Fruit fly (Drosophila melanogaster) whole organism, prepupa: ENCODE data around the gene CG6650.

Source experiments
- Blimp-1 ChIP-seq: fragments of 200-800 bp; sonication (Bioruptor generic); optimal IDR thresholded peaks from 3 replicates; lab custom pipeline; 2017; ENCODE audit warnings: missing biosample characterization, missing genetic modification characterization, mild to moderate bottlenecking, moderate library complexity, missing genetic modification reagents
- CG10631 ChIP-seq: fragments of 200-800 bp; sonication (Bioruptor generic); optimal IDR thresholded peaks from 2 replicates; lab custom pipeline; 2016; ENCODE audit warnings: missing biosample characterization, missing genetic modification characterization
- CG10669 ChIP-seq: fragments of 200-800 bp; sonication (Bioruptor generic); optimal IDR thresholded peaks from 3 replicates; lab custom pipeline; 2018; ENCODE audit warnings: missing biosample characterization, mild to moderate bottlenecking, missing genetic modification characterization, moderate library complexity
- CG11294 ChIP-seq: fragments of 200-800 bp; sonication (Bioruptor generic); IDR thresholded peaks from 2 replicates; pipeline ENCODE4 v1.3.6; 2022; ENCODE audit warnings: missing biosample characterization, missing genetic modification characterization
- CG11902 ChIP-seq: fragments of 200-800 bp; sonication (Bioruptor generic); optimal IDR thresholded peaks from 3 replicates; lab custom pipeline; 2016; ENCODE audit warnings: missing biosample characterization, missing genetic modification characterization
- CG15336 ChIP-seq: fragments of 200-800 bp; sonication (Bioruptor generic); IDR thresholded peaks from 2 replicates; pipeline ENCODE4 v1.3.6; 2022; ENCODE audit warnings: missing biosample characterization, missing genetic modification characterization
- CG16779 ChIP-seq: fragments of 200-800 bp; sonication (Bioruptor generic); optimal IDR thresholded peaks from 3 replicates; lab custom pipeline; 2017; ENCODE audit warnings: missing biosample characterization, mild to moderate bottlenecking, missing genetic modification characterization
- CG3032 ChIP-seq: fragments of 200-800 bp; optimal IDR thresholded peaks from 2 replicates; lab custom pipeline; 2019; ENCODE audit warnings: missing biosample characterization, mild to moderate bottlenecking, missing genetic modification characterization, moderate library complexity
- CG31627 ChIP-seq: fragments of 200-800 bp; sonication (Bioruptor generic); optimal IDR thresholded peaks from 3 replicates; lab custom pipeline; 2016; ENCODE audit warnings: missing biosample characterization, missing genetic modification characterization
- CG32006 ChIP-seq: fragments of 200-800 bp; sonication (Bioruptor generic); optimal IDR thresholded peaks from 3 replicates; lab custom pipeline; 2017; ENCODE audit warnings: missing biosample characterization, mild to moderate bottlenecking, missing genetic modification characterization
- CG34406 ChIP-seq: fragments of 200-800 bp; sonication (Bioruptor generic); optimal IDR thresholded peaks from 3 replicates; lab custom pipeline; 2016; ENCODE audit warnings: missing biosample characterization, missing genetic modification characterization
- CG3919 ChIP-seq: fragments of 200-800 bp; sonication (Bioruptor generic); optimal IDR thresholded peaks from 3 replicates; lab custom pipeline; 2016; ENCODE audit warnings: missing biosample characterization, missing genetic modification characterization
- CG4318 ChIP-seq: fragments of 200-800 bp; sonication (Bioruptor generic); optimal IDR thresholded peaks from 3 replicates; lab custom pipeline; 2017; ENCODE audit warnings: missing biosample characterization, mild to moderate bottlenecking, missing genetic modification characterization
- CG6163 ChIP-seq: fragments of 200-800 bp; sonication (Bioruptor generic); IDR thresholded peaks from 3 replicates; pipeline ENCODE4 v1.3.6; 2022; ENCODE audit warnings: missing biosample characterization, missing genetic modification characterization
- CG6276 ChIP-seq: fragments of 200-800 bp; sonication (Bioruptor generic); optimal IDR thresholded peaks from 2 replicates; lab custom pipeline; 2017; ENCODE audit warnings: missing biosample characterization, mild to moderate bottlenecking, missing genetic modification characterization
- CG6792 ChIP-seq: fragments of 200-800 bp; sonication (Bioruptor generic); optimal IDR thresholded peaks from 3 replicates; lab custom pipeline; 2016; ENCODE audit warnings: missing biosample characterization, missing genetic modification characterization
- CG6808 ChIP-seq: fragments of 200-800 bp; sonication (Bioruptor generic); optimal IDR thresholded peaks from 3 replicates; lab custom pipeline; 2017; ENCODE audit warnings: missing biosample characterization, missing genetic modification characterization, mild to moderate bottlenecking, moderate library complexity, missing genetic modification reagents
- CG6854 ChIP-seq: fragments of 200-800 bp; sonication (Bioruptor generic); optimal IDR thresholded peaks from 2 replicates; lab custom pipeline; 2017; ENCODE audit warnings: missing biosample characterization, mild to moderate bottlenecking, missing genetic modification characterization
- CG7368 ChIP-seq: fragments of 200-800 bp; sonication (Bioruptor generic); optimal IDR thresholded peaks from 3 replicates; lab custom pipeline; 2016; ENCODE audit warnings: missing biosample characterization, missing genetic modification characterization
- CG8119 ChIP-seq: fragments of 200-800 bp; sonication (Bioruptor generic); IDR thresholded peaks from 3 replicates; pipeline ENCODE4 v1.3.6; 2022; ENCODE audit warnings: missing biosample characterization, missing genetic modification characterization
- CG8319 ChIP-seq: fragments of 200-800 bp; sonication (Bioruptor generic); optimal IDR thresholded peaks from 3 replicates; lab custom pipeline; 2016; ENCODE audit warnings: missing biosample characterization, missing genetic modification characterization
- CG8632 ChIP-seq: fragments of 200-800 bp; sonication (Bioruptor generic); optimal IDR thresholded peaks from 3 replicates; lab custom pipeline; 2016; ENCODE audit warnings: missing biosample characterization, missing genetic modification characterization
- CG9139 ChIP-seq: fragments of 200-800 bp; sonication (Bioruptor generic); optimal IDR thresholded peaks from 3 replicates; lab custom pipeline; 2017; ENCODE audit warnings: missing biosample characterization, mild to moderate bottlenecking, missing genetic modification characterization
- Eip75B ChIP-seq: fragments of 200-800 bp; sonication (Bioruptor generic); optimal IDR thresholded peaks from 3 replicates; lab custom pipeline; 2016; ENCODE audit warnings: missing biosample characterization, missing genetic modification characterization
- Eip78C ChIP-seq: fragments of 200-800 bp; sonication (Bioruptor generic); peaks from one replicate; lab custom pipeline; 2016; ENCODE audit warnings: missing biosample characterization, missing genetic modification characterization
- Eip93F ChIP-seq: fragments of 200-800 bp; sonication (Bioruptor generic); optimal IDR thresholded peaks from 2 replicates; lab custom pipeline; 2016; ENCODE audit warnings: missing biosample characterization, mild to moderate bottlenecking, missing genetic modification characterization
- Ets21C ChIP-seq: fragments of 200-800 bp; sonication (Bioruptor generic); optimal IDR thresholded peaks from 3 replicates; lab custom pipeline; 2016; ENCODE audit warnings: missing biosample characterization, missing genetic modification characterization
- Gug ChIP-seq: fragments of 200-800 bp; sonication (Bioruptor generic); IDR thresholded peaks from 2 replicates; pipeline ENCODE4 v1.3.6; 2022; ENCODE audit warnings: missing biosample characterization, missing genetic modification characterization
- Hr39 ChIP-seq: fragments of 200-800 bp; sonication (Bioruptor generic); optimal IDR thresholded peaks from 2 replicates; lab custom pipeline; 2016; ENCODE audit warnings: missing biosample characterization, missing genetic modification characterization
- Hr4 ChIP-seq: fragments of 200-800 bp; sonication (Bioruptor generic); optimal IDR thresholded peaks from 3 replicates; lab custom pipeline; 2016; ENCODE audit warnings: missing biosample characterization, missing genetic modification characterization
- Lpt ChIP-seq: fragments of 200-800 bp; sonication (Bioruptor generic); optimal IDR thresholded peaks from 3 replicates; lab custom pipeline; 2016; ENCODE audit warnings: missing biosample characterization, missing genetic modification characterization
- Met ChIP-seq: fragments of 200-800 bp; sonication (Bioruptor generic); optimal IDR thresholded peaks from 3 replicates; lab custom pipeline; 2016; ENCODE audit warnings: missing biosample characterization, missing genetic modification characterization
- OdsH ChIP-seq: fragments of 200-800 bp; sonication (Bioruptor generic); optimal IDR thresholded peaks from 3 replicates; lab custom pipeline; 2016; ENCODE audit warnings: missing biosample characterization, missing genetic modification characterization
- Smox ChIP-seq: fragments of 200-800 bp; sonication (Bioruptor generic); optimal IDR thresholded peaks from 3 replicates; lab custom pipeline; 2016; ENCODE audit warnings: missing biosample characterization, missing genetic modification characterization
- Sox102F ChIP-seq: fragments of 200-800 bp; sonication (Bioruptor generic); optimal IDR thresholded peaks from 2 replicates; lab custom pipeline; 2016; ENCODE audit warnings: missing biosample characterization, mild to moderate bottlenecking, missing genetic modification characterization
- Sox14 ChIP-seq: fragments of 200-800 bp; sonication (Bioruptor generic); optimal IDR thresholded peaks from 3 replicates; lab custom pipeline; 2016; ENCODE audit warnings: missing biosample characterization, missing genetic modification characterization
- Sox15 ChIP-seq: fragments of 200-800 bp; sonication (Bioruptor generic); optimal IDR thresholded peaks from 3 replicates; lab custom pipeline; 2016; ENCODE audit warnings: missing biosample characterization, missing genetic modification characterization
- achi ChIP-seq: fragments of 200-800 bp; sonication (Bioruptor generic); optimal IDR thresholded peaks from 3 replicates; lab custom pipeline; 2016; ENCODE audit warnings: missing biosample characterization, missing genetic modification characterization
- acj6 ChIP-seq: fragments of 200-800 bp; sonication (Bioruptor generic); optimal IDR thresholded peaks from 3 replicates; lab custom pipeline; 2016; ENCODE audit warnings: missing biosample characterization, missing genetic modification characterization
- dac ChIP-seq: fragments of 200-800 bp; sonication (Bioruptor generic); optimal IDR thresholded peaks from 2 replicates; lab custom pipeline; 2017; ENCODE audit warnings: missing biosample characterization, mild to moderate bottlenecking, missing genetic modification characterization
- dsx ChIP-seq: fragments of 200-800 bp; optimal IDR thresholded peaks from 3 replicates; lab custom pipeline; 2019; ENCODE audit warnings: missing biosample characterization, mild to moderate bottlenecking, missing genetic modification characterization, moderate library complexity; ENCODE audit not compliant: poor library complexity, severe bottlenecking
- eg ChIP-seq: fragments of 200-800 bp; sonication (Bioruptor generic); IDR thresholded peaks from 3 replicates; pipeline ENCODE4 v1.3.6; 2022; ENCODE audit warnings: missing biosample characterization, missing genetic modification characterization
- fd59A ChIP-seq: fragments of 200-800 bp; sonication (Bioruptor generic); optimal IDR thresholded peaks from 2 replicates; lab custom pipeline; 2017; ENCODE audit warnings: missing biosample characterization, mild to moderate bottlenecking, missing genetic modification characterization, missing genetic modification reagents
- fd85E ChIP-seq: fragments of 200-800 bp; sonication (Bioruptor generic); optimal IDR thresholded peaks from 3 replicates; lab custom pipeline; 2016; ENCODE audit warnings: missing biosample characterization, missing genetic modification characterization
- fkh ChIP-seq: fragments of 200-800 bp; sonication (Bioruptor generic); optimal IDR thresholded peaks from 3 replicates; lab custom pipeline; 2017; ENCODE audit warnings: missing biosample characterization, mild to moderate bottlenecking, missing genetic modification characterization, moderate library complexity
- net ChIP-seq: fragments of 200-800 bp; sonication (Bioruptor generic); optimal IDR thresholded peaks from 3 replicates; lab custom pipeline; 2016; ENCODE audit warnings: missing biosample characterization, missing genetic modification characterization
- pdm3 ChIP-seq: fragments of 200-800 bp; sonication (Bioruptor generic); optimal IDR thresholded peaks from 3 replicates; lab custom pipeline; 2016; ENCODE audit warnings: missing biosample characterization, missing genetic modification characterization
- salr ChIP-seq, 2 experiments: fragments of 200-800 bp; sonication (Bioruptor generic); optimal IDR thresholded peaks; 3 replicates each; lab custom pipeline; 2016 to 2018; ENCODE audit warnings: missing biosample characterization in 2 of 2, missing genetic modification characterization in 2 of 2, mild to moderate bottlenecking in 1 of 2
- spab ChIP-seq: fragments of 200-800 bp; sonication (Bioruptor generic); optimal IDR thresholded peaks from 2 replicates; lab custom pipeline; 2017; ENCODE audit warnings: missing biosample characterization, mild to moderate bottlenecking, missing genetic modification characterization, missing genetic modification reagents
- ss ChIP-seq, 2 experiments: fragments of 200-800 bp; sonication (Bioruptor generic); optimal IDR thresholded peaks; 2 replicates in 1 of 2; 3 replicates in 1 of 2; lab custom pipeline; 2017 to 2018; ENCODE audit warnings: mild to moderate bottlenecking in 2 of 2, missing biosample characterization in 2 of 2, missing genetic modification characterization in 2 of 2, moderate library complexity in 1 of 2
- svp ChIP-seq: fragments of 200-800 bp; sonication (Bioruptor generic); peaks from one replicate; lab custom pipeline; 2016; ENCODE audit warnings: missing biosample characterization, missing genetic modification characterization
- vri ChIP-seq: fragments of 200-800 bp; sonication (Bioruptor generic); optimal IDR thresholded peaks from 3 replicates; lab custom pipeline; 2016; ENCODE audit warnings: missing biosample characterization, mild to moderate bottlenecking, missing genetic modification characterization

CG6650 gene

DNA sequence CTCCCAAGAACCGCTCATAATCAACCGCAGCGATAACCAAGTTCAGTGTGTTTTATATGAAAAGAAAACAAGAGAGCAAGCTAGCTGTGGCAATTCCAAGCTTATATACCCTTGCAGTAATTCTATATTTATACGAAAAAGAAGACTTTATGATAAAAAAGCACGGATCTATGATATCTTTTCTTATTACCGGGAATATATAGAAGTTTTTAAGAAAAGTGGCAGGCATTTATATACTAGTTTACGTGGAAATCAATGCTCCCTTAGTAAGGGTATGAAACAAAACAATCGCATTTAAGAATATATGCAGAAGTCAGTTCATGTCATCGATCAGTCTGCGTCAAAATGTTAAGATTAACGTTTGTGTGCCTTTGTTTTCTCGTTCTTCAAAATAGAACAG lies 52.0 kb downstream of the CG6650 start, which contains the start of gene CG8100:
CG8100 (plus strand) TSS at position 333 of the 400 bp plus-strand sequence.
- TF ChIP-seq spab (peak; percentile 52), Eip75B (GFP tag; lab: Kevin White, UChicago) (peak; percentile 63), CG3919 (GFP tag; lab: Kevin White, UChicago) (peak; percentile 64), net (GFP tag; lab: Kevin White, UChicago) (peak; percentile 29), CG6854 (no peak), ss (GFP tag; optimal IDR thresholded peaks at IDR 0.05; lab: Kevin White, UChicago) (peak in 1 of 2 experiments; percentile 72), CG8632 (GFP tag; lab: Kevin White, UChicago) (peak; percentile 37), CG34406 (GFP tag; lab: Kevin White, UChicago) (peak; percentile 39), pdm3 (GFP tag; lab: Kevin White, UChicago) (peak; percentile 60), Eip78C (GFP tag; lab: Kevin White, UChicago) (peak; percentile 88), CG16779 (tag; lab: Kevin White, UChicago) (no peak), CG31627 (GFP tag; lab: Kevin White, UChicago) (peak; percentile 55), fd59A (GFP tag; lab: Kevin White, UChicago) (peak; percentile 24), CG9139 (GFP tag; lab: Kevin White, UChicago) (no peak), CG10669 (peak; percentile 70), CG6808 (peak; percentile 46), CG8319 (GFP tag; lab: Kevin White, UChicago) (no peak), Hr4 (GFP tag; lab: Kevin White, UChicago) (peak; percentile 72), CG6792 (GFP tag; lab: Kevin White, UChicago) (peak; percentile 57), CG4318 (GFP tag; lab: Kevin White, UChicago) (peak; percentile 4), Eip93F (GFP tag; lab: Kevin White, UChicago) (no peak), Lpt (no peak), CG6163 (GFP tag; lab: Robert Waterston, UW) (peak; percentile 72), Blimp-1 (GFP tag; lab: Kevin White, UChicago) (peak; percentile 14), vri (GFP tag; lab: Kevin White, UChicago) (peak; percentile 52), Sox102F (GFP tag; lab: Kevin White, UChicago) (peak; percentile 77), Hr39 (GFP tag; lab: Kevin White, UChicago) (peak; percentile 58), Smox (GFP tag; lab: Kevin White, UChicago) (peak; percentile 63), OdsH (peak; percentile 59), salr (GFP tag; optimal IDR thresholded peaks at IDR 0.05; lab: Kevin White, UChicago) (no peak), acj6 (peak; percentile 47), CG10631 (peak; percentile 29), achi (GFP tag; lab: Kevin White, UChicago) (peak; percentile 53), Sox14 (GFP tag; lab: Kevin White, UChicago) (peak; percentile 67), CG6276 (peak; percentile 66), CG32006 (peak; percentile 72), Met (GFP tag; lab: Kevin White, UChicago) (peak; percentile 78), eg (GFP tag; lab: Robert Waterston, UW) (no peak; the same call in 2 of the 3 replicates), fd85E (GFP tag; lab: Kevin White, UChicago) (no peak), CG15336 (GFP tag; lab: Robert Waterston, UW) (no peak; the same call in none of the 2 replicates), Gug (GFP tag; lab: Robert Waterston, UW) (peak; percentile 44; the same call in 1 of the 2 replicates), CG11294 (GFP tag; lab: Robert Waterston, UW) (no peak), svp (peak; percentile 99), fkh (GFP tag; lab: Kevin White, UChicago) (no peak), Sox15 (GFP tag; lab: Kevin White, UChicago) (peak; percentile 5), CG8119 (peak; percentile 54; the same call in 1 of the 3 replicates), CG3032 (tag; lab: Kevin White, UChicago) (no peak), CG7368 (peak; percentile 53), Ets21C (peak; percentile 35), CG11902 (GFP tag; lab: Kevin White, UChicago) (peak; percentile 40), dsx (GFP tag; lab: Kevin White, UChicago) (no peak), dac (no peak)
